Fruit fly (Drosophila melanogaster): ENCODE measurements around the gene CG14200.

DNA sequence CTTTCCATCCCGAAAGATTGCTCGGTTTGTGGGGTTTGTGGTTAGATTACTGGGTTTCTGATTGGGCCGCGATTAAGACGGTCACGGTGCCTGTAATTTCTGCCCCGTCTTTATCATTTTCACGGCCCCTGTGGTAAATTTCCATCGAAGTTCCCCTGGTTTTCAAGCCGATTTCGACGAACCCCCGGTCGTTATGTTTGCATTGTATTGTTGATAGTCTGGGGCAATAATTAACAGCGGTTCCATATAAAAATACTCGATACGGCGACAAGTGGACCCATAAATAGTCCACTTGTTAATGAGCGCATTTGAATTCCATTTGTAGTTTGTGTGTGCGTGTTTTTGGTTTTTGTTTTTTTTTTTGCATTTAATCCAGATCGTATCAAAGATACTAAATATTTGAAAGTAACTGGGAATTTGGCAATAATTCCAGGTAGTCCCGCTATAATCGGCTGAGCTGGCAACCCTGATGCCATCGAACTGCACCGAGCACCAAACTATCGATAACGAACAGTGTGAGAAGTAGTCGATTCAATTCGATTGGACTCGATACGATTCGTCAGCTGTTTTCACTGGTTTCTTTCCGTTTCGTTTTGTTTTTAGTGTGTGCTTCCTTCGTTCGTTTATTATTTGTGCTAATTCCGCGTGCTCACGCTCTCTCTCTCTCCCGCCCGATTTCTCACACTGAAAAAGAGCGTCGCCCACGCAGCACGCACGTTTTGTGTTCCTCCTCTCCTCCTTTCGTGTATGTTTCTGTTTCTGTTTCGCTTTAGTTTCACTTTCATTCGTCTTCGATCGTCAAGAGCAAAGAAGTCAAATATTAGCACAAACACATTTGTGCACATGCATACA, 10.3 kb downstream of the CG14200 start:
- no peak for TF ChIP-seq CG8478 (optimal IDR thresholded peaks at IDR 0.05)
- peak; percentile 36 to 46 for TF ChIP-seq CTCF (optimal IDR thresholded peaks at IDR 0.05)
